Fruit fly (Drosophila melanogaster): ENCODE results near the gene CG4849.
A peak's percentile ranks its signal among the peaks of the same experiment; 100 is the strongest.

CG4849 gene

dm6 chr3R:27937752-27938694 is 25.2 kb upstream of the CG4849 start, which contains the start of the genes NSD and BOD1 (continued):
- TF ChIP-seq CG11085 (GFP tag; IDR thresholded peaks at IDR 0.05) (peak; percentile 82), chm (GFP tag; IDR thresholded peaks at IDR 0.05) (no peak), CG6254 (GFP tag; optimal IDR thresholded peaks at IDR 0.05) (no peak), Hsf (GFP tag; optimal IDR thresholded peaks at IDR 0.05) (no peak), CG31365 (tag; optimal IDR thresholded peaks at IDR 0.05) (no peak), Oli (tag; optimal IDR thresholded peaks at IDR 0.05) (peak; percentile 58), lmd (GFP tag; IDR thresholded peaks at IDR 0.05) (peak; percentile 64), CG7928 (GFP tag; optimal IDR thresholded peaks at IDR 0.05) (peak; percentile 1), CrebB (tag; optimal IDR thresholded peaks at IDR 0.05) (no peak), gce (GFP tag; IDR thresholded peaks at IDR 0.05) (no peak), Camta (GFP tag; optimal IDR thresholded peaks at IDR 0.05) (no peak), Ets65A (GFP tag) (peak; percentile 80), CG10267 (tag; optimal IDR thresholded peaks at IDR 0.05) (peak; percentile 35), salm (tag; optimal IDR thresholded peaks at IDR 0.05) (no peak), CG13775 (GFP tag; optimal IDR thresholded peaks at IDR 0.05) (peak; percentile 71), Mrtf (GFP tag; IDR thresholded peaks at IDR 0.05) (peak; percentile 40; the same call in 1 of the 3 replicates), CG15269 (tag; optimal IDR thresholded peaks at IDR 0.05) (peak; percentile 51), CG11560 (tag; IDR thresholded peaks at IDR 0.05) (peak; percentile 62), slou (GFP tag; optimal IDR thresholded peaks at IDR 0.05) (peak; percentile 42), Poxn (GFP tag; IDR thresholded peaks at IDR 0.05) (peak; percentile 37; the same call in 1 of the 2 replicates), CG6689 (GFP tag; IDR thresholded peaks at IDR 0.05) (0 out of 2 replicates have a peak, but pooled peaks have one; percentile 19), h (optimal IDR thresholded peaks at IDR 0.05) (no peak), CG6272 (GFP tag; IDR thresholded peaks at IDR 0.05) (peak; percentile 79), sr (GFP tag; IDR thresholded peaks at IDR 0.05) (no peak; the same call in 2 of the 3 replicates), Gsc (GFP tag; IDR thresholded peaks at IDR 0.05) (no peak), NC2α (GFP tag; optimal IDR thresholded peaks at IDR 0.05) (no peak), ro (GFP tag; IDR thresholded peaks at IDR 0.05) (peak; percentile 34; the same call in 1 of the 2 replicates), CG1602 (GFP tag; optimal IDR thresholded peaks at IDR 0.05) (peak; percentile 62), CG30431 (GFP tag; optimal IDR thresholded peaks at IDR 0.05) (peak; percentile 33), NK7.1 (GFP tag; optimal IDR thresholded peaks at IDR 0.05) (no peak), CG1792 (GFP tag; optimal IDR thresholded peaks at IDR 0.05) (no peak), Dll (GFP tag; IDR thresholded peaks at IDR 0.05; ENCODE audit: partially characterized antibody) (peak; percentile 76), CG9817 (tag; optimal IDR thresholded peaks at IDR 0.05) (peak; percentile 60), Dip3 (GFP tag; optimal IDR thresholded peaks at IDR 0.05) (peak; percentile 24), CG2678 (tag; optimal IDR thresholded peaks at IDR 0.05) (peak; percentile 55), CG33557 (GFP tag; optimal IDR thresholded peaks at IDR 0.05) (no peak), repo (GFP tag; optimal IDR thresholded peaks at IDR 0.05) (no peak), CG6175 (GFP tag; IDR thresholded peaks at IDR 0.05) (peak; percentile 79), CG6683 (GFP tag; optimal IDR thresholded peaks at IDR 0.05) (no peak), al (GFP tag; IDR thresholded peaks at IDR 0.05) (peak; percentile 85), lov (optimal IDR thresholded peaks at IDR 0.05) (no peak), lov (GFP tag; IDR thresholded peaks at IDR 0.05) (peak; percentile 47; the same call in 1 of the 3 replicates), toy (GFP tag; IDR thresholded peaks at IDR 0.05) (no peak), B-H2 (GFP tag; optimal IDR thresholded peaks at IDR 0.05) (peak; percentile 27), CG13894 (tag; optimal IDR thresholded peaks at IDR 0.05) (no peak), CHES-1-like (GFP tag; optimal IDR thresholded peaks at IDR 0.05) (no peak), CG42726 (GFP tag; IDR thresholded peaks at IDR 0.05; ENCODE audit: partially characterized antibody) (peak; percentile 98), jigr1 (GFP tag; IDR thresholded peaks at IDR 0.05) (peak; percentile 25; the same call in 1 of the 3 replicates), CG4328 (GFP tag; optimal IDR thresholded peaks at IDR 0.05) (peak; percentile 18), zen2 (GFP tag; IDR thresholded peaks at IDR 0.05; ENCODE audit: partially characterized antibody) (peak; percentile 93)
